Fruit fly (Drosophila melanogaster) whole organism, embryonic: ENCODE measurements around the gene CG4009.
A peak's percentile ranks its signal among the peaks of the same experiment; 100 is the strongest.

Source experiments
- Blimp-1 ChIP-seq: fragments of 200-800 bp; sonication (Bioruptor generic); optimal IDR thresholded peaks from 3 replicates; lab custom pipeline; 2018; ENCODE audit warnings: missing biosample characterization, missing genetic modification characterization, mild to moderate bottlenecking, moderate library complexity, missing genetic modification reagents
- CG12071 ChIP-seq: fragments of 200-800 bp; sonication (Bioruptor generic); optimal IDR thresholded peaks from 3 replicates; lab custom pipeline; 2018; ENCODE audit warnings: missing biosample characterization, mild to moderate bottlenecking, missing genetic modification characterization
- CG12299 ChIP-seq: fragments of 200-800 bp; sonication (Bioruptor generic); optimal IDR thresholded peaks from 2 replicates; lab custom pipeline; 2018; ENCODE audit warnings: missing biosample characterization, mild to moderate bottlenecking, missing genetic modification characterization
- CG12769 ChIP-seq: fragments of 200-800 bp; sonication (Bioruptor generic); optimal IDR thresholded peaks from 2 replicates; lab custom pipeline; 2019; ENCODE audit warnings: missing biosample characterization, mild to moderate bottlenecking, missing genetic modification characterization, moderate library complexity
- CG13123 ChIP-seq: fragments of 200-800 bp; sonication (Bioruptor generic); optimal IDR thresholded peaks from 2 replicates; lab custom pipeline; 2016; ENCODE audit warnings: missing biosample characterization, missing genetic modification characterization
- CG13624 ChIP-seq: fragments of 200-800 bp; sonication (Bioruptor generic); optimal IDR thresholded peaks from 2 replicates; lab custom pipeline; 2016; ENCODE audit warnings: missing biosample characterization, missing genetic modification characterization
- CG15073 ChIP-seq: fragments of 200-800 bp; sonication (Bioruptor generic); optimal IDR thresholded peaks from 2 replicates; lab custom pipeline; 2016; ENCODE audit warnings: missing biosample characterization, missing genetic modification characterization
- CG17186 ChIP-seq: fragments of 200-800 bp; sonication (Bioruptor generic); optimal IDR thresholded peaks from 3 replicates; lab custom pipeline; 2017; ENCODE audit warnings: missing biosample characterization, missing genetic modification reagents, missing genetic modification characterization
- CG17568 ChIP-seq: fragments of 200-800 bp; sonication (Bioruptor generic); optimal IDR thresholded peaks from 2 replicates; lab custom pipeline; 2018; ENCODE audit warnings: missing biosample characterization, mild to moderate bottlenecking, missing genetic modification characterization, moderate library complexity
- CG17912 ChIP-seq: fragments of 200-800 bp; sonication (Bioruptor generic); optimal IDR thresholded peaks from 2 replicates; lab custom pipeline; 2018; ENCODE audit warnings: missing biosample characterization, mild to moderate bottlenecking, missing genetic modification characterization
- CG18619 ChIP-seq: fragments of 200-800 bp; sonication (Bioruptor generic); optimal IDR thresholded peaks from 3 replicates; lab custom pipeline; 2017; ENCODE audit warnings: missing biosample characterization, mild to moderate bottlenecking, missing genetic modification characterization
- CG2889 ChIP-seq: fragments of 200-800 bp; sonication (Bioruptor generic); IDR thresholded peaks from 3 replicates; pipeline ENCODE4 v1.3.6; 2022; ENCODE audit warnings: missing biosample characterization, missing genetic modification characterization
- CG3281 ChIP-seq: fragments of 200-800 bp; sonication (Bioruptor generic); optimal IDR thresholded peaks from 3 replicates; lab custom pipeline; 2017; ENCODE audit warnings: missing biosample characterization, mild to moderate bottlenecking, missing genetic modification characterization
- CG33557 ChIP-seq: fragments of 200-800 bp; sonication (Bioruptor generic); optimal IDR thresholded peaks from 2 replicates; lab custom pipeline; 2019; ENCODE audit warnings: missing biosample characterization, mild to moderate bottlenecking, missing genetic modification characterization, moderate library complexity
- CG42726 ChIP-seq: fragments of 200-800 bp; sonication (Bioruptor generic); IDR thresholded peaks from 2 replicates; pipeline ENCODE4 v1.3.6; 2022; ENCODE audit warnings: missing biosample characterization, missing genetic modification characterization; ENCODE audit not compliant: partially characterized antibody
- CG4404 ChIP-seq: fragments of 200-800 bp; sonication (Bioruptor generic); IDR thresholded peaks from 2 replicates; pipeline ENCODE4 v1.3.6; 2022; ENCODE audit warnings: missing biosample characterization, missing genetic modification characterization
- CG7839 ChIP-seq: fragments of 200-800 bp; sonication (Bioruptor generic); optimal IDR thresholded peaks from 3 replicates; lab custom pipeline; 2018; ENCODE audit warnings: missing biosample characterization, mild to moderate bottlenecking, missing genetic modification characterization, moderate library complexity
- CHES-1-like ChIP-seq: fragments of 200-800 bp; sonication (Bioruptor generic); optimal IDR thresholded peaks from 2 replicates; lab custom pipeline; 2016; ENCODE audit warnings: missing biosample characterization, missing genetic modification characterization
- D19B ChIP-seq: fragments of 200-800 bp; sonication (Bioruptor generic); optimal IDR thresholded peaks from 2 replicates; lab custom pipeline; 2017; ENCODE audit warnings: missing biosample characterization, mild to moderate bottlenecking, missing genetic modification characterization
- Deaf1 ChIP-seq: fragments of 200-800 bp; optimal IDR thresholded peaks from 3 replicates; lab custom pipeline; 2019; ENCODE audit warnings: missing biosample characterization, mild to moderate bottlenecking, missing genetic modification characterization, moderate library complexity
- Dfd ChIP-seq, 2 experiments: fragments of >200 bp; optimal IDR thresholded peaks; 2 replicates each; lab custom pipeline; 2017; ENCODE audit warnings: missing biosample characterization in 2 of 2, missing genetic modification characterization in 2 of 2
- Doc3 ChIP-seq: fragments of 200-800 bp; sonication (Bioruptor generic); IDR thresholded peaks from 3 replicates; pipeline ENCODE4 v1.3.6; 2022; ENCODE audit warnings: missing biosample characterization, missing genetic modification characterization; ENCODE audit not compliant: partially characterized antibody
- E2f2 ChIP-seq: fragments of 200-800 bp; sonication (Bioruptor generic); IDR thresholded peaks from 2 replicates; pipeline ENCODE4 v1.3.6; 2022; ENCODE audit warnings: missing biosample characterization, missing genetic modification characterization
- Ets65A ChIP-seq: fragments of 200-800 bp; sonication (Bioruptor generic); peaks from one replicate; lab custom pipeline; 2016; ENCODE audit warnings: missing biosample characterization, missing genetic modification characterization
- HLH3B ChIP-seq: fragments of 200-800 bp; sonication (Bioruptor generic); IDR thresholded peaks from 2 replicates; pipeline ENCODE4 v1.3.6; 2022; ENCODE audit warnings: missing biosample characterization, missing genetic modification characterization
- Med ChIP-seq: fragments of 200-800 bp; sonication (Bioruptor generic); peaks from one replicate; lab custom pipeline; 2016; ENCODE audit warnings: missing biosample characterization, missing genetic modification characterization, mild to moderate bottlenecking, inconsistent platforms, moderate library complexity
- Neu2 ChIP-seq: fragments of 200-800 bp; sonication (Bioruptor generic); optimal IDR thresholded peaks from 3 replicates; lab custom pipeline; 2016; ENCODE audit warnings: missing biosample characterization, missing genetic modification characterization, borderline replicate concordance
- Nf-YA ChIP-seq: fragments of 200-800 bp; sonication (Bioruptor generic); IDR thresholded peaks from 2 replicates; pipeline ENCODE4 v1.3.6; 2022; ENCODE audit warnings: missing biosample characterization, missing genetic modification characterization
- Oli ChIP-seq: fragments of 200-800 bp; sonication (Bioruptor generic); optimal IDR thresholded peaks from 2 replicates; lab custom pipeline; 2018; ENCODE audit warnings: missing biosample characterization, mild to moderate bottlenecking, missing genetic modification characterization, moderate library complexity
- Sin3A ChIP-seq: fragments of >200 bp; optimal IDR thresholded peaks from 2 replicates; lab custom pipeline; 2018
- Ssrp ChIP-seq: fragments of 200-800 bp; sonication (Bioruptor generic); optimal IDR thresholded peaks from 2 replicates; lab custom pipeline; 2018; ENCODE audit warnings: missing biosample characterization, mild to moderate bottlenecking, missing genetic modification characterization, moderate library complexity
- YL-1 ChIP-seq: fragments of 200-800 bp; sonication (Bioruptor generic); optimal IDR thresholded peaks from 3 replicates; lab custom pipeline; 2017; ENCODE audit warnings: missing biosample characterization, mild to moderate bottlenecking, missing genetic modification characterization
- ab ChIP-seq: fragments of 200-800 bp; sonication (Bioruptor generic); optimal IDR thresholded peaks from 2 replicates; lab custom pipeline; 2016; ENCODE audit warnings: missing biosample characterization, missing genetic modification characterization
- dysf ChIP-seq: fragments of 200-800 bp; sonication (Bioruptor generic); IDR thresholded peaks from 3 replicates; pipeline ENCODE4 v1.3.6; 2022; ENCODE audit warnings: missing biosample characterization, missing genetic modification characterization
- fd96Cb ChIP-seq: fragments of 200-800 bp; sonication (Bioruptor generic); optimal IDR thresholded peaks from 2 replicates; lab custom pipeline; 2018; ENCODE audit warnings: missing biosample characterization, mild to moderate bottlenecking, missing genetic modification characterization, moderate library complexity
- gem ChIP-seq: fragments of 200-800 bp; sonication (Bioruptor generic); optimal IDR thresholded peaks from 2 replicates; lab custom pipeline; 2019; ENCODE audit warnings: missing biosample characterization, mild to moderate bottlenecking, missing genetic modification characterization, moderate library complexity
- gt ChIP-seq: fragments of 200-800 bp; sonication (Bioruptor generic); IDR thresholded peaks from 2 replicates; pipeline ENCODE4 v1.3.6; 2022; ENCODE audit warnings: missing biosample characterization, missing genetic modification characterization
- ham ChIP-seq: fragments of 200-800 bp; sonication (Bioruptor generic); IDR thresholded peaks from 2 replicates; pipeline ENCODE4 v1.3.6; 2022; ENCODE audit warnings: missing biosample characterization, missing genetic modification characterization
- ind ChIP-seq: fragments of 200-800 bp; sonication (Bioruptor generic); optimal IDR thresholded peaks from 3 replicates; lab custom pipeline; 2016; ENCODE audit warnings: missing biosample characterization, missing genetic modification characterization
- ken ChIP-seq: fragments of 200-800 bp; sonication (Bioruptor generic); IDR thresholded peaks from 3 replicates; pipeline ENCODE4 v1.3.6; 2022; ENCODE audit warnings: missing biosample characterization, missing genetic modification characterization
- lmd ChIP-seq: fragments of 200-800 bp; sonication (Bioruptor generic); IDR thresholded peaks from 2 replicates; pipeline ENCODE4 v1.3.6; 2022; ENCODE audit warnings: missing biosample characterization, missing genetic modification characterization
- luna ChIP-seq: fragments of 200-800 bp; sonication (Bioruptor generic); optimal IDR thresholded peaks from 2 replicates; lab custom pipeline; 2016; ENCODE audit warnings: missing biosample characterization, missing genetic modification characterization
- peb ChIP-seq: fragments of 200-800 bp; sonication (Bioruptor generic); IDR thresholded peaks from 2 replicates; pipeline ENCODE4 v1.3.6; 2022; ENCODE audit warnings: missing biosample characterization, missing genetic modification characterization
- pho ChIP-seq: fragments of 200-800 bp; sonication (Bioruptor generic); optimal IDR thresholded peaks from 2 replicates; lab custom pipeline; 2016; ENCODE audit warnings: missing biosample characterization, missing genetic modification characterization
- pita ChIP-seq: fragments of 200-800 bp; sonication (Bioruptor generic); optimal IDR thresholded peaks from 2 replicates; lab custom pipeline; 2017; ENCODE audit warnings: missing biosample characterization, mild to moderate bottlenecking, missing genetic modification characterization
- ranshi ChIP-seq: fragments of 200-800 bp; sonication (Bioruptor generic); IDR thresholded peaks from 2 replicates; pipeline ENCODE4 v1.3.6; 2022; ENCODE audit warnings: missing biosample characterization, missing genetic modification characterization
- sens ChIP-seq: fragments of 200-800 bp; sonication (Bioruptor generic); peaks from one replicate; lab custom pipeline; 2016; ENCODE audit warnings: missing biosample characterization, missing genetic modification characterization
- sim ChIP-seq: fragments of 200-800 bp; sonication (Bioruptor generic); IDR thresholded peaks from 2 replicates; pipeline ENCODE4 v1.3.6; 2022; ENCODE audit warnings: missing biosample characterization, missing genetic modification characterization
- sisA ChIP-seq: fragments of 200-800 bp; sonication (Bioruptor generic); IDR thresholded peaks from 2 replicates; pipeline ENCODE4 v1.3.6; 2022; ENCODE audit warnings: missing biosample characterization, missing genetic modification characterization
- sr ChIP-seq: fragments of 200-800 bp; sonication (Bioruptor generic); IDR thresholded peaks from 3 replicates; pipeline ENCODE4 v1.3.6; 2022; ENCODE audit warnings: missing biosample characterization, missing genetic modification characterization
- tup ChIP-seq: fragments of 200-800 bp; sonication (Bioruptor generic); optimal IDR thresholded peaks from 2 replicates; lab custom pipeline; 2016; ENCODE audit warnings: missing biosample characterization, mild to moderate bottlenecking, missing genetic modification characterization, moderate library complexity
- wek ChIP-seq: fragments of 200-800 bp; sonication (Bioruptor generic); optimal IDR thresholded peaks from 3 replicates; lab custom pipeline; 2018; ENCODE audit warnings: missing biosample characterization, mild to moderate bottlenecking, missing genetic modification characterization, moderate library complexity

CG4009 gene

dm6 chr3R:17079859-17080255, 44.0 kb upstream of the CG4009 start, which contains the start of the genes Keap1 and kuk (continued):
- TF ChIP-seq ken (GFP tag; lab: Robert Waterston, UW), result peak; percentile 80
- peak; percentile 6 for TF ChIP-seq CG17912 (GFP tag; lab: Kevin White, UChicago)
- peak; percentile 20 for TF ChIP-seq CG18619 (GFP tag; lab: Kevin White, UChicago)
- peak; percentile 25; the same call in 1 of the 3 replicates for TF ChIP-seq dysf (GFP tag; lab: Robert Waterston, UW)
- peak; percentile 49 for TF ChIP-seq ind (GFP tag; lab: Kevin White, UChicago)
- no peak for TF ChIP-seq CG15073 (GFP tag; lab: Kevin White, UChicago)
- peak; percentile 46; the same call in 1 of the 2 replicates for TF ChIP-seq lmd (GFP tag; lab: Robert Waterston, UW)
- TF ChIP-seq HLH3B, result no peak
- TF ChIP-seq sim, result no peak
- TF ChIP-seq D19B, result peak; percentile 50
- TF ChIP-seq Deaf1 (tag; lab: Kevin White, UChicago), result no peak
- TF ChIP-seq Dfd (GFP tag; optimal IDR thresholded peaks at IDR 0.05; lab: Kevin White, UChicago), result no peak
- TF ChIP-seq CG7839, result peak; percentile 13
- no peak for TF ChIP-seq YL-1
- TF ChIP-seq Doc3, result peak; percentile 79
- TF ChIP-seq CG42726 (GFP tag; lab: Robert Waterston, UW), result peak; percentile 84
- peak; percentile 67 for TF ChIP-seq ranshi (GFP tag; lab: Robert Waterston, UW)
- no peak for TF ChIP-seq gt (GFP tag; lab: Robert Waterston, UW)
- TF ChIP-seq sisA, result peak; percentile 56
- TF ChIP-seq Ets65A (GFP tag; lab: Kevin White, UChicago), result peak; percentile 96
- TF ChIP-seq peb (GFP tag; lab: Robert Waterston, UW), result no peak
- peak; percentile 61 for TF ChIP-seq gem
- TF ChIP-seq Blimp-1 (GFP tag; lab: Kevin White, UChicago), result peak; percentile 6
- peak; percentile 3 for TF ChIP-seq Oli (tag; lab: Kevin White, UChicago)
- peak; percentile 89 for TF ChIP-seq Med (GFP tag; lab: Kevin White, UChicago)
- no peak for TF ChIP-seq CG17186 (GFP tag; lab: Kevin White, UChicago)
- TF ChIP-seq pho (GFP tag; lab: Kevin White, UChicago), result peak; percentile 57
- TF ChIP-seq CG13123, result peak; percentile 66
- TF ChIP-seq CG12299 (tag; lab: Kevin White, UChicago), result no peak
- TF ChIP-seq CG12071 (GFP tag; lab: Kevin White, UChicago), result peak; percentile 28
- no peak for TF ChIP-seq ham
- no peak for TF ChIP-seq CG33557
- no peak for TF ChIP-seq CG4404 (GFP tag; lab: Robert Waterston, UW)
- no peak for TF ChIP-seq Nf-YA (GFP tag; lab: Robert Waterston, UW)
- no peak for TF ChIP-seq CG12769 (tag; lab: Kevin White, UChicago)
- no peak for TF ChIP-seq Ssrp (tag; lab: Kevin White, UChicago)
- TF ChIP-seq CHES-1-like, result peak; percentile 82
- peak; percentile 86 for TF ChIP-seq pita (GFP tag; lab: Kevin White, UChicago)
- peak; percentile 85 for TF ChIP-seq Sin3A
- no peak for TF ChIP-seq fd96Cb (tag; lab: Kevin White, UChicago)
- no peak for TF ChIP-seq CG17568 (GFP tag; lab: Kevin White, UChicago)
- TF ChIP-seq CG2889, result 0 out of 3 replicates have a peak, but pooled peaks have one; percentile 4
- peak; percentile 35 for TF ChIP-seq luna (GFP tag; lab: Kevin White, UChicago)
- TF ChIP-seq E2f2 (GFP tag; lab: Robert Waterston, UW), result peak; percentile 64
- TF ChIP-seq ab (GFP tag; lab: Kevin White, UChicago), result no peak
- peak; percentile 89 for TF ChIP-seq sens
- no peak for TF ChIP-seq sr (GFP tag; lab: Robert Waterston, UW)
- peak; percentile 47 for TF ChIP-seq CG13624 (GFP tag; lab: Kevin White, UChicago)
- TF ChIP-seq Neu2 (GFP tag; lab: Kevin White, UChicago), result no peak
- no peak for TF ChIP-seq wek (GFP tag; lab: Kevin White, UChicago)
- TF ChIP-seq CG3281 (GFP tag; lab: Kevin White, UChicago), result no peak
- TF ChIP-seq tup (GFP tag; lab: Kevin White, UChicago), result peak; percentile 23
